Worm (Caenorhabditis elegans) whole organism, L3 larva: ENCODE measurements around the gene cpr-5.

ENCODE experiments used
- R02D3.7 ChIP-seq: fragments of 150-350 bp; optimal IDR thresholded peaks from 2 replicates; lab custom pipeline; 2014; ENCODE audit warnings: missing biosample characterization, missing genetic modification characterization
- ZK546.5 ChIP-seq: sonication (generic microtip); optimal IDR thresholded peaks from 2 replicates; lab custom pipeline; 2017; ENCODE audit warnings: missing biosample characterization, missing genetic modification characterization
- aly-2 ChIP-seq: fragments of 150-350 bp; optimal IDR thresholded peaks from 2 replicates; lab custom pipeline; 2014; ENCODE audit warnings: missing biosample characterization, missing genetic modification characterization
- ama-1 ChIP-seq: fragments of 150-350 bp; optimal IDR thresholded peaks from 2 replicates; lab custom pipeline; 2018
- ceh-16 ChIP-seq: sonication (generic microtip); optimal IDR thresholded peaks from 2 replicates; lab custom pipeline; 2017; ENCODE audit warnings: missing biosample characterization, missing genetic modification characterization
- ceh-28 ChIP-seq: fragments of 150-350 bp; optimal IDR thresholded peaks from 2 replicates; lab custom pipeline; 2014; ENCODE audit warnings: missing biosample characterization, missing genetic modification reagents, missing genetic modification characterization
- ceh-9 ChIP-seq: sonication (generic microtip); optimal IDR thresholded peaks from 2 replicates; lab custom pipeline; 2018; ENCODE audit warnings: missing biosample characterization, missing genetic modification characterization
- daf-12 ChIP-seq: fragments of 150-350 bp; optimal IDR thresholded peaks from 2 replicates; lab custom pipeline; 2014; ENCODE audit warnings: missing biosample characterization, missing genetic modification reagents, missing genetic modification characterization
- egl-27 ChIP-seq: sonication (generic microtip); optimal IDR thresholded peaks from 4 replicates; lab custom pipeline; 2017; ENCODE audit warnings: missing biosample characterization, missing genetic modification reagents, missing genetic modification characterization
- egl-5 ChIP-seq: fragments of 150-350 bp; optimal IDR thresholded peaks from 2 replicates; lab custom pipeline; 2017; ENCODE audit warnings: missing biosample characterization, missing genetic modification reagents, missing genetic modification characterization, inconsistent platforms
- elt-1 ChIP-seq: fragments of 150-350 bp; optimal IDR thresholded peaks from 2 replicates; lab custom pipeline; 2014; ENCODE audit warnings: missing biosample characterization, missing genetic modification characterization
- elt-3 ChIP-seq, 3 experiments: fragments of 150-350 bp in 1 of 3; sonication (generic microtip) in 2 of 3; optimal IDR thresholded peaks; 2 replicates in 2 of 3; 4 replicates in 1 of 3; lab custom pipeline; 2014 to 2017; ENCODE audit warnings: missing biosample characterization in 3 of 3, missing genetic modification characterization in 3 of 3
- eor-1 ChIP-seq, 2 experiments: fragments of 150-350 bp; optimal IDR thresholded peaks; 2 replicates each; lab custom pipeline; 2014 to 2018; ENCODE audit warnings: missing biosample characterization in 2 of 2, missing genetic modification characterization in 2 of 2
- fkh-10 ChIP-seq: sonication (generic microtip); optimal IDR thresholded peaks from 2 replicates; lab custom pipeline; 2017; ENCODE audit warnings: missing biosample characterization, missing genetic modification reagents, missing genetic modification characterization
- fkh-2 ChIP-seq: fragments of 150-350 bp; optimal IDR thresholded peaks from 2 replicates; lab custom pipeline; 2014; ENCODE audit warnings: missing biosample characterization, missing genetic modification reagents, missing genetic modification characterization
- fos-1 ChIP-seq: fragments of 150-350 bp; optimal IDR thresholded peaks from 2 replicates; lab custom pipeline; 2014; ENCODE audit warnings: missing biosample characterization, missing genetic modification characterization
- hmg-11 ChIP-seq: sonication (generic microtip); optimal IDR thresholded peaks from 2 replicates; lab custom pipeline; 2016; ENCODE audit warnings: missing genetic modification characterization, missing compliant biosample characterization
- jun-1 ChIP-seq: fragments of 150-350 bp; optimal IDR thresholded peaks from 2 replicates; lab custom pipeline; 2014; ENCODE audit warnings: missing biosample characterization, missing genetic modification reagents, missing genetic modification characterization
- lin-39 ChIP-seq: fragments of 150-350 bp; optimal IDR thresholded peaks from 2 replicates; lab custom pipeline; 2018; ENCODE audit warnings: missing biosample characterization, missing genetic modification reagents, missing genetic modification characterization
- lsy-12 ChIP-seq: sonication (generic microtip); optimal IDR thresholded peaks from 2 replicates; lab custom pipeline; 2016; ENCODE audit warnings: mild to moderate bottlenecking, missing genetic modification characterization, missing compliant biosample characterization
- mdl-1 ChIP-seq: fragments of 150-350 bp; optimal IDR thresholded peaks from 2 replicates; lab custom pipeline; 2014; ENCODE audit warnings: missing biosample characterization, missing genetic modification characterization
- mml-1 ChIP-seq: fragments of 150-350 bp; sonication (generic microtip); optimal IDR thresholded peaks from 3 replicates; lab custom pipeline; 2014; ENCODE audit warnings: missing biosample characterization, missing genetic modification characterization
- nfya-1 ChIP-seq: sonication (generic microtip); optimal IDR thresholded peaks from 2 replicates; lab custom pipeline; 2017; ENCODE audit warnings: missing genetic modification characterization, mild to moderate bottlenecking, missing compliant biosample characterization, antibody characterized with exemption, moderate library complexity; ENCODE audit not compliant: insufficient read depth
- nhr-11 ChIP-seq: fragments of 150-350 bp; optimal IDR thresholded peaks from 2 replicates; lab custom pipeline; 2014; ENCODE audit warnings: missing biosample characterization, missing genetic modification characterization
- nhr-12 ChIP-seq: fragments of 150-350 bp; optimal IDR thresholded peaks from 2 replicates; lab custom pipeline; 2014; ENCODE audit warnings: missing biosample characterization, missing genetic modification characterization
- nhr-23 ChIP-seq: fragments of 150-350 bp; optimal IDR thresholded peaks from 2 replicates; lab custom pipeline; 2014; ENCODE audit warnings: missing biosample characterization, missing genetic modification reagents, missing genetic modification characterization
- nhr-237 ChIP-seq: fragments of 150-350 bp; optimal IDR thresholded peaks from 2 replicates; lab custom pipeline; 2014; ENCODE audit warnings: missing biosample characterization, missing genetic modification characterization
- nhr-25 ChIP-seq: sonication (generic microtip); optimal IDR thresholded peaks from 2 replicates; lab custom pipeline; 2017; ENCODE audit warnings: missing biosample characterization, missing genetic modification characterization
- nhr-28 ChIP-seq: fragments of 150-350 bp; optimal IDR thresholded peaks from 2 replicates; lab custom pipeline; 2014; ENCODE audit warnings: missing biosample characterization, missing genetic modification characterization
- nhr-43 ChIP-seq: sonication (generic microtip); optimal IDR thresholded peaks from 2 replicates; lab custom pipeline; 2016; ENCODE audit warnings: mild to moderate bottlenecking, missing genetic modification characterization, missing compliant biosample characterization; ENCODE audit not compliant: poor library complexity, severe bottlenecking
- nhr-67 ChIP-seq: fragments of 150-350 bp; optimal IDR thresholded peaks from 2 replicates; lab custom pipeline; 2014; ENCODE audit warnings: missing biosample characterization, missing genetic modification characterization
- nhr-77 ChIP-seq: fragments of 150-350 bp; optimal IDR thresholded peaks from 2 replicates; lab custom pipeline; 2014; ENCODE audit warnings: missing biosample characterization, missing genetic modification characterization
- pha-4 ChIP-seq: fragments of 150-350 bp; optimal IDR thresholded peaks from 2 replicates; lab custom pipeline; 2014; ENCODE audit warnings: missing biosample characterization, missing genetic modification reagents, missing genetic modification characterization
- pqm-1 ChIP-seq: fragments of 150-350 bp; optimal IDR thresholded peaks from 2 replicates; lab custom pipeline; 2017; ENCODE audit warnings: missing biosample characterization, missing genetic modification characterization, inconsistent platforms
- skn-1 ChIP-seq: fragments of 150-350 bp; optimal IDR thresholded peaks from 2 replicates; lab custom pipeline; 2014; ENCODE audit warnings: missing biosample characterization, missing genetic modification characterization
- snpc-4 ChIP-seq: fragments of 150-350 bp; optimal IDR thresholded peaks from 2 replicates; lab custom pipeline; 2014; ENCODE audit warnings: missing biosample characterization, missing genetic modification characterization
- tbx-2 ChIP-seq: sonication (generic microtip); optimal IDR thresholded peaks from 2 replicates; lab custom pipeline; 2016; ENCODE audit warnings: mild to moderate bottlenecking, missing genetic modification characterization, missing compliant biosample characterization
- unc-39 ChIP-seq: sonication (generic microtip); optimal IDR thresholded peaks from 4 replicates; lab custom pipeline; 2017; ENCODE audit warnings: missing biosample characterization, missing genetic modification characterization
- unc-62 ChIP-seq: fragments of 150-350 bp; sonication (generic microtip); optimal IDR thresholded peaks from 4 replicates; lab custom pipeline; 2014; ENCODE audit warnings: missing biosample characterization, missing genetic modification reagents, missing genetic modification characterization
- zag-1 ChIP-seq: fragments of 150-350 bp; optimal IDR thresholded peaks from 2 replicates; lab custom pipeline; 2014; ENCODE audit warnings: missing biosample characterization, missing genetic modification characterization
- ztf-11 ChIP-seq: fragments of 150-350 bp; optimal IDR thresholded peaks from 2 replicates; lab custom pipeline; 2014; ENCODE audit warnings: missing biosample characterization, missing genetic modification characterization
- ztf-4 ChIP-seq: fragments of 150-350 bp; optimal IDR thresholded peaks from 2 replicates; lab custom pipeline; 2014; ENCODE audit warnings: missing biosample characterization, missing genetic modification characterization

The cpr-5 gene

DNA sequence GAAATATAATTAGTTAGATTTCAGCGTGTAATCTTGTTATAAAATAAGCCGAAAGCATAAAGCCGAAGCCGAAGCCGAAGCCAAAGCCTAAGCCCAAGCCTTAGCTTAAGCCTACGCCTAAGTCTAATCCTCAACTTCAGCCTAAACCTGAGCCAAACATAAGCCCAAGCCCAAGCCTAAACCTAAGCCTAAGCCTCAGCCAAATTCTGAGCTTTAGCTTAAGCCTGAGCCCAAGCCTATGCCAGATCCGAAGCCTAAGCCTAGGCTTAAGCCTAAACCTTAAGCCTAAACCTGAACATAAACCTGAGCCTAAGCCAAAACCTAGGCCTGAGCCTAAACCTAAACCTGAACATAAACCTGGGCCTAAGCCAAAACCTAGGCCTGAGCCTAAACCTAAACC, 26.9 kb upstream of the cpr-5 start:
- TF ChIP-seq elt-3 (tag; optimal IDR thresholded peaks at IDR 0.05; lab: Kevin White, UChicago) (no peak), tbx-2 (tag; lab: Kevin White, UChicago) (no peak), nhr-11 (tag; lab: Kevin White, UChicago) (no peak), skn-1 (tag; lab: Kevin White, UChicago) (no peak), unc-62 (no peak), egl-5 (tag; lab: Kevin White, UChicago) (no peak), pqm-1 (tag; lab: Kevin White, UChicago) (no peak)

DNA sequence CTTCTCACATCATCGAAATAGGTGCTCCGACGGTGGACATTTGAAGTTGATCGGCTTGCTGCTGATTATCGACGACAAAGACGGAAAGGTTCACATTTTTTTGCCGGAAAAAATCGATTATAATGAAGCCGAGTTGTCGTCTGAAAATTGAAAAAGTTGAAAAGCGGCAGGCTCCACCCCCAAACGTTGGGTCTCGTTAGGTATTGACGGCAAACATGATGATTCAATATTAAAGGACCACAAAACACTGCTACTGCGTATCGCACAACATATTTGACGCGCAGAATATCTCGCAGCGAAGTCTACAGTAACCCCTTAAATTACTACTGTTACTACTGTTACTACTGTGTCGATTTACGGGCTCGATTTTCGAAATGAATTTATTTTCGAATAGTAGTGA, 24.4 kb upstream of the cpr-5 start:
- TF ChIP-seq nhr-43 = peak; percentile 33
- TF ChIP-seq ama-1 (lab: Kevin White, UChicago) = peak; percentile 75
- TF ChIP-seq mdl-1 (tag; lab: Kevin White, UChicago) = no peak
- TF ChIP-seq pha-4 (tag; lab: Kevin White, UChicago) = no peak
- no peak for TF ChIP-seq hmg-11 (tag; lab: Kevin White, UChicago)
- no peak for TF ChIP-seq nhr-11 (tag; lab: Kevin White, UChicago)
- TF ChIP-seq R02D3.7 (tag; lab: Kevin White, UChicago) = no peak
- TF ChIP-seq lsy-12 (tag; lab: Kevin White, UChicago) = peak; percentile 70
- TF ChIP-seq ztf-4 (tag; lab: Kevin White, UChicago) = peak; percentile 64

DNA sequence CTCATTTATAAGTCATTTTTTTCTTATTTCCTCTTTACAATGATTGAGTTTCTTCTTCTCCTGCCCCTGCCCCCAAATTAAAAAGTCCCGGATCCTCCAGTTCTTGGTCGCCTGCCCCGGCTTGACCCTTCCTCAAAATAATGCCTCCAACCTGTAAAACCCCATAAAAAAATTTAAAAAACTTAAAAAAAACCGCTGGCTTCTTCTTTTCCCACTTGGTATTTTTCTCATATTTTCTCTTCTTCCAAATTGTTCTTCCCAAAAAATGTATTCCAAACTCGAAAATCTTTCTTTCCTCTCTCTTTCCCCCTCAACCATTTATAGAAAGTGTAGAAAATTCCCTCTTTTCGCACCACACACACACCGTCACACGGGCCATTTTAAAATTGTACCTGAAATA, 23.6 kb upstream of the cpr-5 start:
- TF ChIP-seq ztf-11 (tag; lab: Kevin White, UChicago) = no peak
- no peak for TF ChIP-seq fkh-10 (GFP tag; lab: Kevin White, UChicago)
- no peak for TF ChIP-seq fos-1 (tag; lab: Kevin White, UChicago)
- TF ChIP-seq pha-4 (tag; lab: Kevin White, UChicago) = no peak
- TF ChIP-seq ceh-9 (tag; lab: Kevin White, UChicago) = no peak
- TF ChIP-seq hmg-11 (tag; lab: Kevin White, UChicago) = no peak
- TF ChIP-seq R02D3.7 (tag; lab: Kevin White, UChicago) = no peak
- TF ChIP-seq ama-1 (lab: Kevin White, UChicago) = no peak
- TF ChIP-seq ZK546.5 (tag; lab: Kevin White, UChicago) = no peak
- TF ChIP-seq unc-39 = no peak
- no peak for TF ChIP-seq nhr-12
- no peak for TF ChIP-seq fkh-2 (tag; lab: Kevin White, UChicago)
- no peak for TF ChIP-seq elt-3 (tag; optimal IDR thresholded peaks at IDR 0.05; lab: Kevin White, UChicago)
- TF ChIP-seq eor-1 (tag; optimal IDR thresholded peaks at IDR 0.05; lab: Kevin White, UChicago) = no peak
- no peak for TF ChIP-seq nfya-1 (tag; lab: Kevin White, UChicago)
- TF ChIP-seq jun-1 = no peak
- TF ChIP-seq unc-62 = no peak
- no peak for TF ChIP-seq zag-1 (tag; lab: Kevin White, UChicago)

DNA sequence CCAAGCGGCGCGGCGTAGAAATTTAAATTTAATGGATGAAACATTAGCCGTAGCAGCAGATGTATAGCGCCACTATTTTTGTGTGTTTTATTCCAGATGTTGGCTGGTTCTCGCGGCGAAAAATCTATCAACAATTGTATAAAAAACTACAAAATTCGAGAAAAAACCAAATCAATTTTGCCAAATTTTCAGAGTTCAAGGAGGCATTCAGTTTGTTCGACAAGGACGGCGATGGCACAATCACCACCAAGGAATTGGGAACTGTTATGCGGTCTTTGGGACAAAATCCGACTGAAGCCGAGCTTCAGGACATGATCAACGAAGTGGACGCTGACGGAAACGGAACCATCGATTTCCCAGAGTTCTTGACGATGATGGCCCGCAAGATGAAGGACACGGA, 22.6 kb upstream of the cpr-5 start:
- TF ChIP-seq fos-1 (tag; lab: Kevin White, UChicago) (no peak), zag-1 (tag; lab: Kevin White, UChicago) (no peak), nhr-11 (tag; lab: Kevin White, UChicago) (no peak), egl-27 (tag; lab: Kevin White, UChicago) (no peak), fkh-10 (GFP tag; lab: Kevin White, UChicago) (no peak), nhr-237 (tag; lab: Kevin White, UChicago) (no peak)

DNA sequence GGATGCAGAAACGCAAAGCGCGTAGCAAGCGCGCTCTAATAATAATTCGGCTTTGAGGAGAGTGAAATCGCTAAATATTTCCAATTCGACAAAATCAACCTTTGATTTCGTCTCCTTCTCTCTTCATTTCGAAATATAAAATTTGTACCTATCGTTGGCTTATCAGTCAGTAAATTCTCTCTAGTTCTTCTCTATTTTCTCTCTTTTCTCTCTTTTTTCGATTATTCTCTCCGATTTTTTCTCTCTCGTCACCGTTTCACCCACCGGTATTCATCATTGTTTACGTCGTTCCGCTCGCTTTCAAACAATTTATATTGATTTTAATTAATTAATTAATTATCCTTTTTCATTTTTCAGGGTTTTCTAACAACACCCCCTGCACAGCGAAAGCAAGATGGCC, 22.1 kb upstream of the cpr-5 start, which contains the start of gene cmd-1:
Gene cmd-1, plus strand, starts transcription at position 358 of the 400 bp plus-strand sequence.
- TF ChIP-seq nhr-23 (tag; lab: Kevin White, UChicago) (peak; percentile 4), nhr-12 (no peak), pha-4 (tag; lab: Kevin White, UChicago) (no peak), fkh-10 (GFP tag; lab: Kevin White, UChicago) (no peak), nhr-43 (peak; percentile 7), ceh-28 (tag; lab: Kevin White, UChicago) (no peak), skn-1 (tag; lab: Kevin White, UChicago) (no peak), fkh-2 (tag; lab: Kevin White, UChicago) (no peak), daf-12 (tag; lab: Kevin White, UChicago) (no peak), nhr-67 (tag; lab: Kevin White, UChicago) (no peak), elt-1 (tag; lab: Kevin White, UChicago) (no peak), egl-27 (tag; lab: Kevin White, UChicago) (no peak), jun-1 (no peak), elt-3 (tag; optimal IDR thresholded peaks at IDR 0.05; lab: Kevin White, UChicago) (no peak), R02D3.7 (tag; lab: Kevin White, UChicago) (no peak), nfya-1 (tag; lab: Kevin White, UChicago) (peak; percentile 7), unc-39 (no peak), ceh-9 (tag; lab: Kevin White, UChicago) (no peak), mml-1 (tag; lab: Kevin White, UChicago) (no peak), ztf-4 (tag; lab: Kevin White, UChicago) (peak; percentile 50), nhr-28 (tag; lab: Kevin White, UChicago) (no peak), lsy-12 (tag; lab: Kevin White, UChicago) (no peak), lin-39 (no peak), nhr-25 (tag; lab: Kevin White, UChicago) (no peak), aly-2 (tag; lab: Kevin White, UChicago) (no peak), nhr-237 (tag; lab: Kevin White, UChicago) (no peak), nhr-77 (tag; lab: Kevin White, UChicago) (no peak), mdl-1 (tag; lab: Kevin White, UChicago) (no peak), snpc-4 (no peak), ceh-16 (no peak), hmg-11 (tag; lab: Kevin White, UChicago) (no peak)
